Worm (Caenorhabditis elegans): Measurements from ENCODE around the gene glit-1.

The glit-1 gene

DNA sequence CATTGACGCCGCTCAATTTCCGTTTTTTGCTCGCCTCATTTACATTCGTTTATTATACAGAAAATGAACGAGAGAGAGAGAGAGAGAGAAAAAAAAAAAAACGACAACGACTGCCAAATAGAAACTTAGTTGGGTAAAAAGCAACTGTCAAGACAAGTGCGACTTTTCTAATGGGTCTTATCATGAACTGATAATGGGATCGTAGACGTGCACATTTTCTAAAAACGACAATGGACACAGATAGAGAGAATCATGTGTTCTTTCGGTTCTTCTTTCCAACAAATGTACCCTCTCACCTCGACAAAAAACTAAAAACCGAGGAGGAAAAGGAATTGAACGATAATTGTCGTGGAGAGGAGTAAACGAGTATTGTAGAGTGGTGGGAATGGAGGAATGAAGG, 12.0 kb upstream of the glit-1 start (continued):
- TF ChIP-seq nhr-102 (tag; optimal IDR thresholded peaks at IDR 0.05) = peak; percentile 46
- TF ChIP-seq daf-16 (GFP tag; optimal IDR thresholded peaks at IDR 0.05) = no peak
- peak; percentile 62 for TF ChIP-seq daf-16 (tag; optimal IDR thresholded peaks at IDR 0.05)
- TF ChIP-seq lir-3 (tag; optimal IDR thresholded peaks at IDR 0.05) = no peak
- no peak for TF ChIP-seq lin-15B (tag; optimal IDR thresholded peaks at IDR 0.05)
- TF ChIP-seq unc-130 (GFP tag; optimal IDR thresholded peaks at IDR 0.05) = no peak
- no peak for TF ChIP-seq ztf-11 (tag; optimal IDR thresholded peaks at IDR 0.05)
- peak; percentile 57 for TF ChIP-seq tra-1 (GFP tag; IDR thresholded peaks at IDR 0.05)

DNA sequence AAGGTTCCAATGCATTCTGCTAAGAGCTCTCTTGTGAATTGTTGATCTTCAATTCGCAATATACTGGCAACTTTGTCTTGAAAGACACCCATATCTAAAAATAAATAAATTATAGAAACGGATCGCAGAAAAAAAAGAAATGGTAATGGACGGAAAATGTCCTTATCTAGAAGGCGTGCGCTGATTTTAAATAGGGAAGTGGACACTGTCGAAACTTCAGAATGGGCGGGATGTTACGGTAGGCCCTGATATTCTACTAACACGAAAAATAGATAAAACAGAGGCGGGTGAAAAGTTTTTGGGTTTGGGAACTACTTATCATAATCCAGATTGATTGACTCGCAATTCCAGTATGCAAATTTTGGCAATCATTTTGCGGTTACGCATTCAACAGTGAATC, 7.2 kb upstream of the glit-1 start, which contains the start of gene aqp-8:
Gene aqp-8 (minus strand): TSS at position 101 of the 400 bp plus-strand sequence.
- TF ChIP-seq nhr-48 (tag; optimal IDR thresholded peaks at IDR 0.05) (no peak), hlh-30 (tag; optimal IDR thresholded peaks at IDR 0.05; ENCODE audit: insufficient read depth) (no peak), snpc-1.2 (GFP tag; IDR thresholded peaks at IDR 0.05) (no peak), jun-1 (tag; optimal IDR thresholded peaks at IDR 0.05) (no peak), hif-1 (tag; optimal IDR thresholded peaks at IDR 0.05) (no peak), sdz-12 (GFP tag; optimal IDR thresholded peaks at IDR 0.05) (no peak), spr-3 (GFP tag; optimal IDR thresholded peaks at IDR 0.05) (no peak), nhr-111 (GFP tag; optimal IDR thresholded peaks at IDR 0.05) (no peak), T20F7.1 (GFP tag; optimal IDR thresholded peaks at IDR 0.05) (no peak), lin-15B (tag; optimal IDR thresholded peaks at IDR 0.05) (no peak), lin-13 (GFP tag; optimal IDR thresholded peaks at IDR 0.05) (no peak), lin-29 (GFP tag; IDR thresholded peaks at IDR 0.05) (no peak), vab-7 (GFP tag; IDR thresholded peaks at IDR 0.05) (no peak), nhr-102 (tag; optimal IDR thresholded peaks at IDR 0.05) (no peak), R02D3.7 (tag; optimal IDR thresholded peaks at IDR 0.05) (no peak), nhr-76 (tag; optimal IDR thresholded peaks at IDR 0.05) (no peak), nhr-10 (tag; optimal IDR thresholded peaks at IDR 0.05) (no peak)

DNA sequence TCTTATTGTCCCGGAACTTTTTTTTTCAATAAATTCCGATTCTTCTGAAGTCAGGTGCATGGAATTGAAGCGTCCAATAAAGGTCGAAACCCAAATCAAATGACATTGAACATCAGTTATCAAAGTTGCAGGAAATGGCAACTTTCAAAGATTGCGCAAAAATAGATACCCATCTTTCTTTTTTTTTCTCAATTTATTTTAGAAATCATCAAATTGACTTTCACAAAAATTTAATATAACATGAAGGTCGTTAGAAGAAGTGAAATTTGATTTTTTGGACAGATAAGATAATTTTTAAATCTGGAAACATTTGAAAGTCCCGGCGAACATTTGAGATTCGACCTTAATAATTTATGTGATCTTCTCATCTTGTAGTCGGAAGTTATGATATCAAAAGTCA, 6.4 kb upstream of the glit-1 start:
- TF ChIP-seq arid-1 (GFP tag; conservative IDR thresholded peaks at IDR 0.05) (no peak), zip-11 (GFP tag; IDR thresholded peaks at IDR 0.05) (no peak), unc-62 (GFP tag; optimal IDR thresholded peaks at IDR 0.05 in 1 of 2) (no peak), unc-62 (tag; optimal IDR thresholded peaks at IDR 0.05) (no peak), snpc-4 (tag; optimal IDR thresholded peaks at IDR 0.05) (no peak), daf-19 (GFP tag; conservative IDR thresholded peaks at IDR 0.05) (no peak), nhr-25 (tag; optimal IDR thresholded peaks at IDR 0.05; ENCODE audit: borderline replicate concordance, insufficient read depth) (peak; percentile 29), daf-16 (GFP tag; optimal IDR thresholded peaks at IDR 0.05) (no peak), daf-16 (tag; optimal IDR thresholded peaks at IDR 0.05) (no peak), madf-9 (GFP tag; conservative IDR thresholded peaks at IDR 0.05) (no peak), skn-1 (tag; optimal IDR thresholded peaks at IDR 0.05) (no peak)

DNA sequence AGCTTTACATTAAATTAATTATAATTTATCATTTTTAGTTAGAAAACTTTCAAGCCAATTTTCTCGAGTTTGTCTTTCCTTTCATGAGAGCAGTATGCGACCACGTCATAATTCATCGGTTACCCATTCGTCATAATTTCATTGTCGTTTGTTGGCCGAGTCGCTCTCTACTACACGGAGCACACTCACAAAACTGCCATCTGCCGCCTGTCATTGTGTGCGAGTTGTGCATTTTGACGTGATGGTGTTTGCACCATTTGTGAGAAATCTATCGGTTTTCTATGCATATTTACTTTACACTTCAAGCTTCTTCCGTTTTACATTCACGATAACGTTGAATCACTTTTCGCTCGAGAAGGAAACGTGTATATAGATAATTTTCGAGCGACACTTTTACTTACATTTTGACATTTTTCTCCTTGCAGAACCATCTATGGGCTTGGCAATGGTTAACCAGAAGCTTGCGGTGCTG, 5.3 kb upstream of the glit-1 start, which contains the start of gene dhhc-10:
Gene dhhc-10 (plus strand): TSS at position 422 of the 472 bp plus-strand sequence.
- TF ChIP-seq nhr-6 (tag; optimal IDR thresholded peaks at IDR 0.05) (peak; percentile 79), lin-39 (tag; optimal IDR thresholded peaks at IDR 0.05) (no peak), hif-1 (tag; optimal IDR thresholded peaks at IDR 0.05) (peak in 1 of 2 experiments; percentile 35), spr-1 (tag; optimal IDR thresholded peaks at IDR 0.05) (no peak), tra-1 (GFP tag; IDR thresholded peaks at IDR 0.05) (0 out of 2 replicates have a peak, but pooled peaks have one; percentile 7), mep-1 (tag; optimal IDR thresholded peaks at IDR 0.05) (peak; percentile 67), lir-3 (tag; optimal IDR thresholded peaks at IDR 0.05) (no peak), mxl-3 (GFP tag; optimal IDR thresholded peaks at IDR 0.05) (peak; percentile 58), lim-7 (GFP tag; IDR thresholded peaks at IDR 0.05) (no peak), php-3 (GFP tag; IDR thresholded peaks at IDR 0.05) (peak; percentile 33; the same call in 1 of the 2 replicates), aha-1 (tag) (peak; percentile 69), mes-2 (tag; optimal IDR thresholded peaks at IDR 0.05; ENCODE audit: poor library complexity, severe bottlenecking) (peak; percentile 74), dpl-1 (GFP tag; optimal IDR thresholded peaks at IDR 0.05) (peak; percentile 37), dmd-6 (GFP tag; IDR thresholded peaks at IDR 0.05) (peak; percentile 83), Y75B8A.6 (GFP tag; IDR thresholded peaks at IDR 0.05) (no peak), vab-7 (GFP tag; IDR thresholded peaks at IDR 0.05) (no peak), mdl-1 (tag; optimal IDR thresholded peaks at IDR 0.05) (peak in 1 of 2 experiments; percentile 1), ceh-44 (GFP tag; IDR thresholded peaks at IDR 0.05) (no peak), nhr-10 (tag; optimal IDR thresholded peaks at IDR 0.05) (no peak), T26A8.4 (GFP tag; IDR thresholded peaks at IDR 0.05) (peak; percentile 30; the same call in 1 of the 2 replicates), spr-3 (GFP tag; optimal IDR thresholded peaks at IDR 0.05) (no peak)

Data from whole organism, L4 larva.